Worm (Caenorhabditis elegans) whole organism, L1 larva: ENCODE results near the gene F11A5.9.

Experiments
- ces-1 ChIP-seq: fragments of 150-350 bp; optimal IDR thresholded peaks from 2 replicates; lab custom pipeline; 2014; ENCODE audit warnings: missing biosample characterization, missing genetic modification reagents, missing genetic modification characterization
- dsc-1 ChIP-seq: sonication (generic microtip); optimal IDR thresholded peaks from 2 replicates; lab custom pipeline; 2016; ENCODE audit warnings: mild to moderate bottlenecking, missing genetic modification characterization, missing compliant biosample characterization
- mdl-1 ChIP-seq, 2 experiments: fragments of 150-350 bp; optimal IDR thresholded peaks; 2 replicates each; lab custom pipeline; 2014 to 2017; ENCODE audit warnings: missing biosample characterization in 2 of 2, missing genetic modification characterization in 2 of 2, inconsistent platforms in 1 of 2
- mep-1 ChIP-seq: fragments of 150-350 bp; optimal IDR thresholded peaks from 2 replicates; lab custom pipeline; 2014; ENCODE audit warnings: missing biosample characterization, missing genetic modification characterization
- nhr-19 ChIP-seq: fragments of 200-800 bp; sonication (Bioruptor generic); conservative IDR thresholded peaks from 2 replicates; pipeline ENCODE4 v1.3.6; 2022; ENCODE audit warnings: missing genetic modification characterization, missing compliant biosample characterization
- nhr-237 ChIP-seq: fragments of 150-350 bp; optimal IDR thresholded peaks from 2 replicates; lab custom pipeline; 2014; ENCODE audit warnings: missing biosample characterization, missing genetic modification characterization
- nhr-71 ChIP-seq: sonication (generic microtip); optimal IDR thresholded peaks from 2 replicates; lab custom pipeline; 2016; ENCODE audit warnings: mild to moderate bottlenecking, missing genetic modification characterization, moderate library complexity, missing compliant biosample characterization
- nhr-76 ChIP-seq: sonication (generic microtip); optimal IDR thresholded peaks from 2 replicates; lab custom pipeline; 2017; ENCODE audit warnings: missing biosample characterization, missing genetic modification characterization
- nhr-90 ChIP-seq: sonication (generic microtip); optimal IDR thresholded peaks from 2 replicates; lab custom pipeline; 2016; ENCODE audit warnings: mild to moderate bottlenecking, missing genetic modification characterization, missing compliant biosample characterization; ENCODE audit not compliant: poor library complexity
- skn-1 ChIP-seq: fragments of 150-350 bp; optimal IDR thresholded peaks from 2 replicates; lab custom pipeline; 2014; ENCODE audit warnings: missing biosample characterization, missing genetic modification characterization
- sptf-1 ChIP-seq: fragments of 150-350 bp; optimal IDR thresholded peaks from 2 replicates; lab custom pipeline; 2014; ENCODE audit warnings: missing biosample characterization, missing genetic modification characterization
- tbx-2 ChIP-seq: sonication (generic microtip); optimal IDR thresholded peaks from 2 replicates; lab custom pipeline; 2016; ENCODE audit warnings: missing genetic modification characterization, missing compliant biosample characterization
- unc-62 ChIP-seq: fragments of 150-350 bp; optimal IDR thresholded peaks from 2 replicates; lab custom pipeline; 2014; ENCODE audit warnings: missing biosample characterization, missing genetic modification reagents, missing genetic modification characterization

- TF ChIP-seq tbx-2 (no peak), nhr-237 (tag; lab: Kevin White, UChicago) (no peak), mep-1 (tag; lab: Kevin White, UChicago) (no peak), dsc-1 (no peak), nhr-76 (tag; lab: Kevin White, UChicago) (no peak), skn-1 (tag; lab: Kevin White, UChicago) (no peak), unc-62 (no peak), nhr-90 (tag; lab: Kevin White, UChicago) (no peak), sptf-1 (tag; lab: Kevin White, UChicago) (no peak), ces-1 (GFP tag; lab: Kevin White, UChicago) (no peak), mdl-1 (tag; optimal IDR thresholded peaks at IDR 0.05; lab: Kevin White, UChicago) (no peak), nhr-71 (tag; lab: Kevin White, UChicago) (no peak), nhr-19 (GFP tag; lab: Robert Waterston, UW) (no peak)
These were observed 10.9 kb downstream of the F11A5.9 start for ce11 chrV:16225524-16226116.
